Fruit fly (Drosophila melanogaster): ENCODE results near the gene EMC2A.

EMC2A gene

DNA sequence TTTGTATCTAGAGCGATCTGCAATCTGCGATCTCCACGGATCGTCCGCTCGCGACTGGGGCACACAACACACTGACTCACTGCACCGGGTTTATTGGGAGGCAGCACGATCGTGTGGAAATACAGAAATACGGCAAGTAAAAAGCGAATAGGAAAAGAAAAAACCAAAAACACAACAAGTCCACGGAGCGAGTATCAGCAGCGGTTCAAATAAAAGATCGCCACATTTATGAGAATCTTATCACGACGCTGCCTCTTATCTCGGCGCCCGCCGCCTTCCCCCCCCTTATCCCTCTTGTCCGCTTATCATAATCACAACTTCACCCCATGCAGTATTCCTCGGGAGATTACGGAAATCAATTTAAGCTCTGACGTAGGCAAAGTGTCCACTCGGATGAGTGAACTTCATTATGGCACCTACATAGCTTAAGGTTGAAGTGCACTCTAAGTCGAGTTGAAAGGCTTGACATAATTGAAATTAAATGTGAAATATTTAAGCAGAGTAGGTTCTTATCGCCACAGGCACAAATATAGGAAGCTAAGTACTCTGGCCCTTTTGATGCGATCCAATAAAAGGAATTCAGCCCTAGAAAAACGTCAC lies 13.7 kb downstream of the EMC2A start, which contains the start of gene AhcyL2:
AhcyL2 (minus strand) TSS at position 51 of the 600 bp plus-strand sequence.
- TF ChIP-seq CG8478 (optimal IDR thresholded peaks at IDR 0.05) (no peak), CTCF (optimal IDR thresholded peaks at IDR 0.05) (no peak)

- TF ChIP-seq CG8478 (optimal IDR thresholded peaks at IDR 0.05): no peak
- TF ChIP-seq CTCF (optimal IDR thresholded peaks at IDR 0.05): no peak
Measured at dm6 chr3R:16980958-16981623, 14.8 kb downstream of the EMC2A start.

dm6 chr3R:16977745-16978305 lies 18.0 kb downstream of the EMC2A start, which contains the start of gene Actn3:
TSS of gene Actn3 (minus strand) at chr3R:16977795.
- TF ChIP-seq CTCF (optimal IDR thresholded peaks at IDR 0.05) (peak in 1 of 2 experiments; percentile 63), CG8478 (optimal IDR thresholded peaks at IDR 0.05) (no peak)

DNA sequence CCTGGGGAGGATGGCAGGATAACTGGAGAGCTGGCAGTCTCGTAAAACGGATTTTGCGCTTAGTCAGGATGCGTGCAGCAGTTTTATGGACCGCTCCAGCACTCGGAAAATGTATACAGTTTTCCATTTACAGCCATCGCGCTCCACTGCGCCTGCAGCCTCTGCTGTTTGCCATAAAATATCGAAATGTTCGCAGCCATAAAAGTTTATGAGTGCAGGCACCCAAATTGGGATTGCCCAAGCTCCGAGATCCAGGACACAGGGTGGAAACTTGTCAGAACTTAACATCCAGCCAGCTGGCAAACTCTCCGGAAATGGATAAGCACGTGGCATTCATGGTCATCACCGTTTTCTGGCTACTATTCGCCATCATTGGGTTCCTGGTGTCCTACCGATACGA lies 21.0 kb downstream of the EMC2A start, which contains the start of gene VhaM9.7-d:
VhaM9.7-d (plus strand) TSS at position 301 of the 400 bp plus-strand sequence.
- TF ChIP-seq CTCF (optimal IDR thresholded peaks at IDR 0.05) (no peak), CG8478 (optimal IDR thresholded peaks at IDR 0.05) (no peak)

DNA sequence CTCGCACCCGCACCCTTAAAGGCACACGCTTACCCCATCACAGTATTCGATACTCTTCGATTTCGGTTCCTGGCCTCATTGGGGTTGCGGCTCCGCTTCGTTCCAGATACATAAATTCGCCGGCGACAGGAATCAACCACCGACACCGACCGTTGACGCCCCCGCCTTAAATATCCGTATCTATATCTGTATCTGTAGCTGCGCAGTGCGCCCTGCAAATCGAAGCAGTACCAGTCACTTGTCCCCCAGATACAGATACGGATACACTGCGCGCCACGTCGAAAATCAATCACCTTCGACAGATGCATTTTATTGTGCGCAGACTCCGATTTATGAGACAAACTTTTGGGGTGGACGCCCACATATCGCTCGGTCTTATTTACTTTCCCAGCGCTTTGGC lies 23.3 kb downstream of the EMC2A start:
- TF ChIP-seq CG8478 (optimal IDR thresholded peaks at IDR 0.05) (no peak), CTCF (optimal IDR thresholded peaks at IDR 0.05) (no peak)

- TF ChIP-seq CTCF (optimal IDR thresholded peaks at IDR 0.05): no peak
- TF ChIP-seq CG8478 (optimal IDR thresholded peaks at IDR 0.05): no peak
Measured at dm6 chr3R:16972136-16972535, 23.7 kb downstream of the EMC2A start, which contains the start of gene Abd-B. TSS of gene Abd-B (minus strand) at chr3R:16972236.

DNA sequence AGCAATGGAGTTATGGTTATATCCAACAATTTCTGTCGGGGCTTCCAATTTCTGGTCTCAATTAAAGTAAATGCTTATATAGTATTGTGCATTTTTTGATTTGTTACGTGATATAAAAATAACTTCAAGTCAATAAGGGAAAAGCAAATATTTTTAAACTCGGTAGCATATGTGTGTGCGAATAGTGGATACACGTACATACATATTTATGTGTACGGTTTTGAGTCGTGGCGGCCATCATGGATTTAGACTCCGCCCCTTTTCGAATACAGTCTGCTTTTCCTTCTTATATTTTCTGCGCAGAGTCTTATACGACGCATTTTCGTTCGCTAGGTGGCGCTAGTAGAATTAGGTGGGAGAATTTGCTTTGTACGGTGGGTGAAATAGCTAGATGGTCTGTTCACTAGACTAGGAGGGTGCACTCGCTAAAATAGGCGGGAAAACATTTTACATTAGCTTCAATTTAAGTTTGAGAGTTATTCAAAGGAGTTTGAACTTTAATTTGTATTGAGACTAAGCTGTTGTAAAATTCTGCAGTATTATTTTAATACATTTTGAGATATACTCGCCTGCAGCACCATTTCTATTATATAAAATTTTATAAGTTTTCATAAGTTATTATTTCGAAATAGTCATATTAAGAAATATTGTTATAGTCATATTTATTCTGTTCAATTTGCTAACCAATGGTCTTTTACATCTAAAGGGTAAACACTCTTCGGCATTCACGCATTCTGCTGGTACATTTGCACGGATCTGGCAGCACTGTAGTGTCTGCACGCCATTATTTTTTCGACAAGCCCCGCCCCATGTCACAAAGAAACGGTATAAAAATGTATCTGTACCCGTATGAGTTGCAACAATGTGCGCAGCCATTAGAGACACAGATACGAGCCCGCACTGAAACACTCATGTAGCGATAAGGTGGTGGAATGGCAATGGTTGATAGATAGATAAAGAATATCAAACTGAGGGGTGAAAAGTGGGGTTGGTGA lies 26.2 kb downstream of the EMC2A start:
- TF ChIP-seq CTCF (optimal IDR thresholded peaks at IDR 0.05) (peak; percentile 99), CG8478 (optimal IDR thresholded peaks at IDR 0.05) (no peak)

- no peak for TF ChIP-seq CTCF (optimal IDR thresholded peaks at IDR 0.05)
- no peak for TF ChIP-seq CG8478 (optimal IDR thresholded peaks at IDR 0.05)
Measured at dm6 chr3R:16962303-16962702, 33.6 kb downstream of the EMC2A start.

DNA sequence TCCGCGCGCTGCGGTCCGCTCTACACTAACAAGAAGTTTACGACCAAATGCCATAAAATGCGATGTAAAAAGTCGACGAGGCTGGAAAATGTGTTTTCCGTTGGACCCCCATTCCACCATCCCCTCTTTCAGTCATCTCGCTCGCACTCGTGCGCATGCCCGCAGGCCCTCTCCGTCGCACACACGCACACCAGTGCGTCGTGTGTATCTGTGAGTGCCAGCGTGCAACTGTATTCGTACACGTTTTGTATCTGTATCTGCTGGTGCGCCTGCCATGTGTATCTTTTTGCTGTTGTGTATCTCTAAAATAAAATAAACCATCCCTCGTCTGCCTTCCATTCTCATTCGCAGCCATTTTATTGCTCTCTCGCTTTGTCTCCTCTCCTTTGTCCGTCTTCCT lies 35.7 kb downstream of the EMC2A start:
- TF ChIP-seq CTCF (optimal IDR thresholded peaks at IDR 0.05) (peak in 1 of 2 experiments; percentile 10), CG8478 (optimal IDR thresholded peaks at IDR 0.05) (no peak)

DNA sequence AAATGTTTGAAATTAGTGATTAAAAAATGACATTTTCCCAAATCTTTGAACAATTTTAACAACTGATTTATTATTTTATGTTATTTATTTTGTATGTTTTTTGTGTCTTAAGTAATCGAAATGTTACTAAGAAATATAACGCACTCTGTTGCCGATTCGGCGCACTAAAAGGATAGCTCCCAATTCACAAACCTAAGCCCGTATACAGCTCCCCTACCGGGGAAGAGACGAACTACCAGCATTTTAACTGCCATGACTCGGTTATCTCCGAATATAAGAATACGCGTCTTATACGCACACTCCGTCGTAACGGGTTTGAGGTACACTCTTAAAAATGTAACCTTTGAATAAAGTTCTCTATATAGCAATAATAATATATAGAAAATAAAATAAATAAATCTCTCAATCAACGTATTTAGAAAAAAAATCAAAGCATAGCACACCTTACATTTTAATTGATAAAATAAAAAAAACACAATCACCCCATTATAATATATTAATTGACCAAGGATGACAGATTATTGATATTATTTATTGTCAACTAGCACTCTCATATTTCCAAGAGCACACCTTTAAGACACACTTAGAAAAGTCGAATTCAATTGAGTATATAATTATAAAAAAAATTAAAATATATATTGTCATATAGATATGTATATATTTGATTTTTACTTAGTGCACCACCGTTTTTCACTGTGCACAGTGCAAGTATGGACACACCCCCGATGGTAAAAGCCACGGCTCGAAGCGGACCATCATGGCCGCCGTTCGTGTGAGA lies 37.9 kb downstream of the EMC2A start:
- TF ChIP-seq CG8478 (optimal IDR thresholded peaks at IDR 0.05): no peak
- peak; percentile 96 to 98 for TF ChIP-seq CTCF (optimal IDR thresholded peaks at IDR 0.05)

dm6 chr3R:16954423-16954822 lies 41.4 kb downstream of the EMC2A start:
- TF ChIP-seq CTCF (optimal IDR thresholded peaks at IDR 0.05) (no peak), CG8478 (optimal IDR thresholded peaks at IDR 0.05) (no peak)

- TF ChIP-seq CG8478 (optimal IDR thresholded peaks at IDR 0.05) (no peak), CTCF (optimal IDR thresholded peaks at IDR 0.05) (no peak)
Measured at dm6 chr3R:16951374-16951773, 44.5 kb downstream of the EMC2A start.

dm6 chr3R:16948667-16949066 lies 47.2 kb downstream of the EMC2A start:
- peak; percentile 49 to 64 for TF ChIP-seq CTCF (optimal IDR thresholded peaks at IDR 0.05)
- TF ChIP-seq CG8478 (optimal IDR thresholded peaks at IDR 0.05): no peak
